Fruit fly (Drosophila melanogaster) whole organism, embryonic: ENCODE results near the gene CG32767.

Experiments
- Antp ChIP-seq: fragments of 200-800 bp; sonication (Bioruptor generic); optimal IDR thresholded peaks from 3 replicates; lab custom pipeline; 2016; ENCODE audit warnings: missing biosample characterization, missing genetic modification characterization
- BtbVII ChIP-seq: fragments of 200-800 bp; sonication (Bioruptor generic); optimal IDR thresholded peaks from 3 replicates; lab custom pipeline; 2017; ENCODE audit warnings: missing biosample characterization, mild to moderate bottlenecking, missing genetic modification characterization
- Bteb2 ChIP-seq: fragments of 200-800 bp; sonication (Bioruptor generic); optimal IDR thresholded peaks from 2 replicates; lab custom pipeline; 2016; ENCODE audit warnings: missing biosample characterization, missing genetic modification characterization
- CG10274 ChIP-seq: fragments of 200-800 bp; sonication (Bioruptor generic); optimal IDR thresholded peaks from 3 replicates; lab custom pipeline; 2017; ENCODE audit warnings: missing biosample characterization, mild to moderate bottlenecking, missing genetic modification characterization
- CG10431 ChIP-seq: fragments of 200-800 bp; sonication (Bioruptor generic); optimal IDR thresholded peaks from 3 replicates; lab custom pipeline; 2018; ENCODE audit warnings: missing biosample characterization, mild to moderate bottlenecking, missing genetic modification characterization
- CG10959 ChIP-seq: fragments of 200-800 bp; sonication (Bioruptor generic); IDR thresholded peaks from 2 replicates; pipeline ENCODE4 v1.3.6; 2022; ENCODE audit warnings: missing biosample characterization, missing genetic modification characterization
- CG12071 ChIP-seq: fragments of 200-800 bp; sonication (Bioruptor generic); optimal IDR thresholded peaks from 3 replicates; lab custom pipeline; 2018; ENCODE audit warnings: missing biosample characterization, mild to moderate bottlenecking, missing genetic modification characterization
- CG12942 ChIP-seq: fragments of 200-800 bp; sonication (Bioruptor generic); optimal IDR thresholded peaks from 3 replicates; lab custom pipeline; 2016; ENCODE audit warnings: missing biosample characterization, missing genetic modification characterization
- CG15269 ChIP-seq: fragments of 200-800 bp; sonication (Bioruptor generic); optimal IDR thresholded peaks from 2 replicates; lab custom pipeline; 2018; ENCODE audit warnings: missing biosample characterization, mild to moderate bottlenecking, missing genetic modification characterization, moderate library complexity
- CG15601 ChIP-seq: fragments of 200-800 bp; sonication (Bioruptor generic); optimal IDR thresholded peaks from 3 replicates; lab custom pipeline; 2019; ENCODE audit warnings: missing biosample characterization, mild to moderate bottlenecking, missing genetic modification characterization, moderate library complexity
- CG15696 ChIP-seq: fragments of 200-800 bp; sonication (Bioruptor generic); optimal IDR thresholded peaks from 2 replicates; lab custom pipeline; 2019; ENCODE audit warnings: missing biosample characterization, mild to moderate bottlenecking, missing genetic modification characterization, moderate library complexity
- CG17186 ChIP-seq: fragments of 200-800 bp; sonication (Bioruptor generic); optimal IDR thresholded peaks from 3 replicates; lab custom pipeline; 2017; ENCODE audit warnings: missing biosample characterization, missing genetic modification reagents, missing genetic modification characterization
- CG1832 ChIP-seq: fragments of 200-800 bp; sonication (Bioruptor generic); optimal IDR thresholded peaks from 2 replicates; lab custom pipeline; 2017; ENCODE audit warnings: missing biosample characterization, mild to moderate bottlenecking, missing genetic modification characterization, inconsistent platforms
- CG32532 ChIP-seq: fragments of 200-800 bp; sonication (Bioruptor generic); IDR thresholded peaks from 2 replicates; pipeline ENCODE4 v1.3.6; 2022; ENCODE audit warnings: missing biosample characterization, missing genetic modification characterization
- CG4404 ChIP-seq: fragments of 200-800 bp; sonication (Bioruptor generic); IDR thresholded peaks from 2 replicates; pipeline ENCODE4 v1.3.6; 2022; ENCODE audit warnings: missing biosample characterization, missing genetic modification characterization
- CG4854 ChIP-seq: fragments of 200-800 bp; sonication (Bioruptor generic); optimal IDR thresholded peaks from 2 replicates; lab custom pipeline; 2016; ENCODE audit warnings: missing biosample characterization, missing genetic modification characterization, inconsistent platforms
- CG7928 ChIP-seq: fragments of 200-800 bp; sonication (Bioruptor generic); optimal IDR thresholded peaks from 2 replicates; lab custom pipeline; 2017; ENCODE audit warnings: missing biosample characterization, mild to moderate bottlenecking, missing genetic modification characterization
- CG8290 ChIP-seq, 3 experiments: fragments of 200-800 bp; sonication (Bioruptor generic); optimal IDR thresholded peaks; 2 replicates each; lab custom pipeline; 2016 to 2019; ENCODE audit warnings: missing biosample characterization in 3 of 3, missing genetic modification characterization in 3 of 3, mild to moderate bottlenecking in 2 of 3, moderate library complexity in 1 of 3
- CG9215 ChIP-seq: fragments of 200-800 bp; sonication (Bioruptor generic); IDR thresholded peaks from 2 replicates; pipeline ENCODE4 v1.3.6; 2022; ENCODE audit warnings: missing biosample characterization, missing genetic modification characterization
- CG9727 ChIP-seq: fragments of 200-800 bp; sonication (Bioruptor generic); optimal IDR thresholded peaks from 3 replicates; lab custom pipeline; 2017; ENCODE audit warnings: missing biosample characterization, mild to moderate bottlenecking, missing genetic modification characterization
- Chrac-16 ChIP-seq: fragments of 200-800 bp; sonication (Bioruptor generic); optimal IDR thresholded peaks from 3 replicates; lab custom pipeline; 2016; ENCODE audit warnings: missing biosample characterization, missing genetic modification characterization
- CoRest ChIP-seq: fragments of 200-800 bp; sonication (Bioruptor generic); optimal IDR thresholded peaks from 3 replicates; lab custom pipeline; 2018; ENCODE audit warnings: missing biosample characterization, mild to moderate bottlenecking, missing genetic modification characterization, moderate library complexity
- Doc2 ChIP-seq: fragments of 200-800 bp; sonication (Bioruptor generic); IDR thresholded peaks from 2 replicates; pipeline ENCODE4 v1.3.6; 2022; ENCODE audit warnings: missing biosample characterization, missing genetic modification characterization
- Hr3 ChIP-seq: fragments of 200-800 bp; sonication (Bioruptor generic); optimal IDR thresholded peaks from 3 replicates; lab custom pipeline; 2016; ENCODE audit warnings: missing biosample characterization, missing genetic modification characterization
- Hr39 ChIP-seq: fragments of >200 bp; optimal IDR thresholded peaks from 2 replicates; lab custom pipeline; 2017
- Jarid2 ChIP-seq: fragments of 200-800 bp; sonication (Bioruptor generic); optimal IDR thresholded peaks from 3 replicates; lab custom pipeline; 2017; ENCODE audit warnings: mild to moderate bottlenecking, missing biosample characterization, missing genetic modification reagents, missing genetic modification characterization
- Rfx ChIP-seq: fragments of 200-800 bp; sonication (Bioruptor generic); IDR thresholded peaks from 2 replicates; pipeline ENCODE4 v1.3.6; 2022; ENCODE audit warnings: missing biosample characterization, missing genetic modification characterization
- Six4 ChIP-seq: fragments of 200-800 bp; sonication (Bioruptor generic); optimal IDR thresholded peaks from 2 replicates; lab custom pipeline; 2016; ENCODE audit warnings: missing biosample characterization, missing genetic modification characterization
- Usf ChIP-seq: fragments of 200-800 bp; sonication (Bioruptor generic); optimal IDR thresholded peaks from 2 replicates; lab custom pipeline; 2017; ENCODE audit warnings: missing genotype, missing biosample characterization, missing genetic modification characterization
- ap ChIP-seq: fragments of 200-800 bp; sonication (Bioruptor generic); IDR thresholded peaks from 2 replicates; pipeline ENCODE4 v1.3.6; 2022; ENCODE audit warnings: missing biosample characterization, missing genetic modification characterization
- bbx ChIP-seq: fragments of 200-800 bp; sonication (Bioruptor generic); IDR thresholded peaks from 2 replicates; pipeline ENCODE4 v1.3.6; 2022; ENCODE audit warnings: missing biosample characterization, missing genetic modification characterization; ENCODE audit not compliant: partially characterized antibody
- cg ChIP-seq: fragments of 200-800 bp; sonication (Bioruptor generic); optimal IDR thresholded peaks from 3 replicates; lab custom pipeline; 2019; ENCODE audit warnings: missing biosample characterization, mild to moderate bottlenecking, missing genetic modification characterization, moderate library complexity
- corto ChIP-seq: fragments of 200-800 bp; sonication (Bioruptor generic); optimal IDR thresholded peaks from 2 replicates; lab custom pipeline; 2016; ENCODE audit warnings: missing biosample characterization, mild to moderate bottlenecking, missing genetic modification characterization, moderate library complexity
- dan ChIP-seq: fragments of 200-800 bp; sonication (Bioruptor generic); IDR thresholded peaks from 2 replicates; pipeline ENCODE4 v1.3.6; 2022; ENCODE audit warnings: missing biosample characterization, missing genetic modification characterization
- danr ChIP-seq: fragments of 200-800 bp; sonication (Bioruptor generic); IDR thresholded peaks from 2 replicates; pipeline ENCODE4 v1.3.6; 2022; ENCODE audit warnings: missing biosample characterization, missing genetic modification characterization
- dmrt99B ChIP-seq: fragments of 200-800 bp; sonication (Bioruptor generic); optimal IDR thresholded peaks from 2 replicates; lab custom pipeline; 2018; ENCODE audit warnings: missing biosample characterization, mild to moderate bottlenecking, missing genetic modification characterization, moderate library complexity
- emc ChIP-seq: fragments of 200-800 bp; sonication (Bioruptor generic); optimal IDR thresholded peaks from 2 replicates; lab custom pipeline; 2016; ENCODE audit warnings: missing biosample characterization, missing genetic modification characterization
- esg ChIP-seq: fragments of 200-800 bp; sonication (Bioruptor generic); conservative IDR thresholded peaks from 2 replicates; pipeline ENCODE4 v1.3.6; 2022; ENCODE audit warnings: missing biosample characterization, missing genetic modification characterization
- ftz-f1 ChIP-seq: fragments of 200-800 bp; sonication (Bioruptor generic); optimal IDR thresholded peaks from 2 replicates; lab custom pipeline; 2016; ENCODE audit warnings: missing biosample characterization, missing genetic modification characterization
- gsb-n ChIP-seq: fragments of 200-800 bp; sonication (Bioruptor generic); optimal IDR thresholded peaks from 3 replicates; lab custom pipeline; 2018; ENCODE audit warnings: missing biosample characterization, mild to moderate bottlenecking, missing genetic modification characterization
- ham ChIP-seq: fragments of 200-800 bp; sonication (Bioruptor generic); IDR thresholded peaks from 2 replicates; pipeline ENCODE4 v1.3.6; 2022; ENCODE audit warnings: missing biosample characterization, missing genetic modification characterization
- ken ChIP-seq: fragments of 200-800 bp; sonication (Bioruptor generic); IDR thresholded peaks from 3 replicates; pipeline ENCODE4 v1.3.6; 2022; ENCODE audit warnings: missing biosample characterization, missing genetic modification characterization
- nom ChIP-seq: fragments of 200-800 bp; sonication (Bioruptor generic); optimal IDR thresholded peaks from 2 replicates; lab custom pipeline; 2017; ENCODE audit warnings: missing biosample characterization, missing genetic modification characterization, mild to moderate bottlenecking, moderate library complexity, missing genetic modification reagents
- peb ChIP-seq: fragments of 200-800 bp; sonication (Bioruptor generic); IDR thresholded peaks from 2 replicates; pipeline ENCODE4 v1.3.6; 2022; ENCODE audit warnings: missing biosample characterization, missing genetic modification characterization
- pita ChIP-seq: fragments of 200-800 bp; sonication (Bioruptor generic); optimal IDR thresholded peaks from 2 replicates; lab custom pipeline; 2017; ENCODE audit warnings: missing biosample characterization, mild to moderate bottlenecking, missing genetic modification characterization
- schlank ChIP-seq: fragments of 200-800 bp; sonication (Bioruptor generic); optimal IDR thresholded peaks from 2 replicates; lab custom pipeline; 2018; ENCODE audit warnings: missing biosample characterization, mild to moderate bottlenecking, missing genetic modification characterization
- sima ChIP-seq: fragments of 200-800 bp; sonication (Bioruptor generic); optimal IDR thresholded peaks from 2 replicates; lab custom pipeline; 2016; ENCODE audit warnings: missing biosample characterization, missing genetic modification characterization
- stc ChIP-seq: fragments of 200-800 bp; sonication (Bioruptor generic); IDR thresholded peaks from 2 replicates; pipeline ENCODE4 v1.3.6; 2022; ENCODE audit warnings: missing biosample characterization, missing genetic modification characterization
- tll ChIP-seq, 2 experiments: fragments of 200-800 bp in 1 of 2; fragments of >200 bp in 1 of 2; sonication (Bioruptor generic) in 1 of 2; optimal IDR thresholded peaks; 2 replicates each; lab custom pipeline; 2017 to 2019; ENCODE audit warnings: missing biosample characterization in 2 of 2, missing genetic modification characterization in 2 of 2, mild to moderate bottlenecking in 1 of 2, moderate library complexity in 1 of 2
- trem ChIP-seq: fragments of 200-800 bp; optimal IDR thresholded peaks from 3 replicates; lab custom pipeline; 2019; ENCODE audit warnings: missing biosample characterization, mild to moderate bottlenecking, missing genetic modification characterization, moderate library complexity
- ttk ChIP-seq: fragments of 200-800 bp; sonication (Bioruptor generic); IDR thresholded peaks from 2 replicates; pipeline ENCODE4 v2.1.2; 2022; ENCODE audit warnings: missing biosample characterization, missing genetic modification characterization
- vfl ChIP-seq: fragments of 200-800 bp; sonication (Bioruptor generic); optimal IDR thresholded peaks from 2 replicates; lab custom pipeline; 2016; ENCODE audit warnings: missing biosample characterization, missing genetic modification characterization

Gene CG32767

DNA sequence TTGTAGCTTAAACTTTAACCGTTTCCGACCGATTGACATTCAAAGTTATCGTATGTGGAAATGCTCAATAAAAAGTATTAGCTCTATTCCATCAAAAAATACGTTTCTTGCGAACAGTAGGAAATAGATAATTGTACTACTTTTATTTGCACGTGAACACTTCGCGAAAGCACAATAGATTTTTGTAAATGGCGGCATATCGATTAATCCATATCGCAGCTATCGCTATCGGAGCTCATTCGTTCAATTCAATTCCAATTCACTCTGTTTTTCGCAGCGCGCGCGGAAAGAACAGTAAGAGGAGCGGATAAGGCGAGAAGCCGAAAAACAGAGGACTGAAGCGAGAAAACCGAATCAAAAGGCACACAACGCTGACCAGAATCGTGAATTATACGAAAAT, 901 bp upstream of the CG32767 start, which contains the start of the genes CG15465 and rg (continued):
- TF ChIP-seq cg (GFP tag; lab: Kevin White, UChicago) (no peak), ftz-f1 (GFP tag; lab: Kevin White, UChicago) (no peak), schlank (tag; lab: Kevin White, UChicago) (no peak), pita (no peak), dmrt99B (no peak), CG15601 (tag; lab: Kevin White, UChicago) (peak; percentile 76), Bteb2 (GFP tag; lab: Kevin White, UChicago) (no peak), CG10431 (GFP tag; lab: Kevin White, UChicago) (no peak), CG10959 (GFP tag; lab: Robert Waterston, UW) (no peak), Usf (GFP tag; lab: Kevin White, UChicago) (no peak), BtbVII (GFP tag; lab: Kevin White, UChicago) (no peak), peb (GFP tag; lab: Robert Waterston, UW) (no peak), Doc2 (GFP tag; lab: Robert Waterston, UW) (no peak), bbx (peak; percentile 64), ken (GFP tag; lab: Robert Waterston, UW) (no peak), dan (GFP tag; lab: Robert Waterston, UW) (no peak), ttk (GFP tag; lab: Robert Waterston, UW) (no peak), CG4854 (no peak), stc (GFP tag; lab: Robert Waterston, UW) (no peak), CG32532 (GFP tag; lab: Robert Waterston, UW) (no peak), CG15269 (tag; lab: Kevin White, UChicago) (no peak), emc (GFP tag; lab: Kevin White, UChicago) (no peak), Rfx (GFP tag; lab: Robert Waterston, UW) (no peak), CG9727 (GFP tag; lab: Kevin White, UChicago) (no peak), CG10274 (GFP tag; lab: Kevin White, UChicago) (no peak), corto (GFP tag; lab: Kevin White, UChicago) (no peak), gsb-n (tag; lab: Kevin White, UChicago) (no peak), CoRest (tag; lab: Kevin White, UChicago) (no peak), Chrac-16 (GFP tag; lab: Kevin White, UChicago) (no peak), CG12942 (GFP tag; lab: Kevin White, UChicago) (no peak), Six4 (GFP tag; lab: Kevin White, UChicago) (no peak), CG17186 (GFP tag; lab: Kevin White, UChicago) (no peak), sima (GFP tag; lab: Kevin White, UChicago) (no peak), Jarid2 (GFP tag; lab: Kevin White, UChicago) (peak; percentile 76), CG12071 (no peak), ham (no peak), Antp (GFP tag; lab: Kevin White, UChicago) (no peak), CG9215 (GFP tag; lab: Robert Waterston, UW) (no peak), CG8290 (GFP tag; optimal IDR thresholded peaks at IDR 0.05; lab: Kevin White, UChicago) (no peak), CG8290 (tag; optimal IDR thresholded peaks at IDR 0.05; lab: Kevin White, UChicago) (peak in 1 of 2 experiments; percentile 32), CG1832 (no peak), nom (no peak), Hr39 (lab: Kevin White, UChicago) (no peak), trem (no peak), esg (GFP tag; lab: Robert Waterston, UW) (no peak), CG4404 (GFP tag; lab: Robert Waterston, UW) (no peak), CG7928 (GFP tag; lab: Kevin White, UChicago) (no peak), ap (GFP tag; lab: Robert Waterston, UW) (no peak), CG15696 (tag; lab: Kevin White, UChicago) (no peak), Hr3 (no peak), vfl (no peak), danr (no peak), tll (GFP tag; optimal IDR thresholded peaks at IDR 0.05; lab: Kevin White, UChicago) (no peak)
